Fruit fly (Drosophila melanogaster) whole organism, pupa: ENCODE measurements around the gene mRpL10.

Experiments used
- CG13204 ChIP-seq: fragments of 200-800 bp; sonication (Bioruptor generic); optimal IDR thresholded peaks from 2 replicates; lab custom pipeline; 2018; ENCODE audit warnings: missing biosample characterization, mild to moderate bottlenecking, missing genetic modification characterization, moderate library complexity
- CG15710 ChIP-seq: fragments of 200-800 bp; sonication (Bioruptor generic); optimal IDR thresholded peaks from 2 replicates; lab custom pipeline; 2018; ENCODE audit warnings: missing biosample characterization, mild to moderate bottlenecking, missing genetic modification characterization, moderate library complexity
- CG17806 ChIP-seq: fragments of 200-800 bp; sonication (Bioruptor generic); optimal IDR thresholded peaks from 2 replicates; lab custom pipeline; 2018; ENCODE audit warnings: missing biosample characterization, mild to moderate bottlenecking, missing genetic modification characterization, moderate library complexity
- CG9948 ChIP-seq: fragments of 200-800 bp; sonication (Bioruptor generic); optimal IDR thresholded peaks from 2 replicates; lab custom pipeline; 2018; ENCODE audit warnings: missing biosample characterization, mild to moderate bottlenecking, missing genetic modification characterization, moderate library complexity
- D1 ChIP-seq: fragments of 200-800 bp; sonication (Bioruptor generic); optimal IDR thresholded peaks from 2 replicates; lab custom pipeline; 2018; ENCODE audit warnings: missing biosample characterization, mild to moderate bottlenecking, missing genetic modification characterization, moderate library complexity
- Ets98B ChIP-seq: fragments of 200-800 bp; sonication (Bioruptor generic); IDR thresholded peaks from 2 replicates; pipeline ENCODE4 v1.3.6; 2022; ENCODE audit warnings: missing biosample characterization, missing genetic modification characterization
- Pif1B ChIP-seq: fragments of 200-800 bp; sonication (Bioruptor generic); optimal IDR thresholded peaks from 3 replicates; lab custom pipeline; 2016; ENCODE audit warnings: missing biosample characterization, missing genetic modification characterization
- Snoo ChIP-seq: fragments of 200-800 bp; sonication (Bioruptor generic); optimal IDR thresholded peaks from 3 replicates; lab custom pipeline; 2017; ENCODE audit warnings: missing biosample characterization, mild to moderate bottlenecking, missing genetic modification characterization, inconsistent platforms
- gl ChIP-seq: fragments of 200-800 bp; sonication (Bioruptor generic); optimal IDR thresholded peaks from 2 replicates; lab custom pipeline; 2018; ENCODE audit warnings: missing biosample characterization, mild to moderate bottlenecking, missing genetic modification characterization

- TF ChIP-seq Pif1B (GFP tag; lab: Kevin White, UChicago) (no peak), gl (no peak), D1 (no peak), CG13204 (GFP tag; lab: Kevin White, UChicago) (no peak), CG17806 (tag; lab: Kevin White, UChicago) (no peak), CG9948 (tag; lab: Kevin White, UChicago) (no peak), Snoo (tag; lab: Kevin White, UChicago) (no peak), CG15710 (tag; lab: Kevin White, UChicago) (no peak), Ets98B (GFP tag; lab: Robert Waterston, UW) (no peak)
Measured at dm6 chr2L:195668-196067, 7.9 kb upstream of the mRpL10 start.
